Fruit fly (Drosophila melanogaster) whole organism, prepupa: ENCODE results near the gene Ptpa.
A peak's percentile ranks its signal among the peaks of the same experiment; 100 is the strongest.

Experiments used
- CG10631 ChIP-seq: fragments of 200-800 bp; sonication (Bioruptor generic); optimal IDR thresholded peaks from 2 replicates; lab custom pipeline; 2016; ENCODE audit warnings: missing biosample characterization, missing genetic modification characterization
- CG10669 ChIP-seq: fragments of 200-800 bp; sonication (Bioruptor generic); optimal IDR thresholded peaks from 3 replicates; lab custom pipeline; 2018; ENCODE audit warnings: missing biosample characterization, mild to moderate bottlenecking, missing genetic modification characterization, moderate library complexity
- CG11294 ChIP-seq: fragments of 200-800 bp; sonication (Bioruptor generic); IDR thresholded peaks from 2 replicates; pipeline ENCODE4 v1.3.6; 2022; ENCODE audit warnings: missing biosample characterization, missing genetic modification characterization
- CG11902 ChIP-seq: fragments of 200-800 bp; sonication (Bioruptor generic); optimal IDR thresholded peaks from 3 replicates; lab custom pipeline; 2016; ENCODE audit warnings: missing biosample characterization, missing genetic modification characterization
- CG15336 ChIP-seq: fragments of 200-800 bp; sonication (Bioruptor generic); IDR thresholded peaks from 2 replicates; pipeline ENCODE4 v1.3.6; 2022; ENCODE audit warnings: missing biosample characterization, missing genetic modification characterization
- CG1621 ChIP-seq: fragments of 200-800 bp; sonication (Bioruptor generic); optimal IDR thresholded peaks from 3 replicates; lab custom pipeline; 2018; ENCODE audit warnings: missing biosample characterization, mild to moderate bottlenecking, missing genetic modification characterization
- CG16779 ChIP-seq: fragments of 200-800 bp; sonication (Bioruptor generic); optimal IDR thresholded peaks from 3 replicates; lab custom pipeline; 2017; ENCODE audit warnings: missing biosample characterization, mild to moderate bottlenecking, missing genetic modification characterization
- CG3032 ChIP-seq: fragments of 200-800 bp; optimal IDR thresholded peaks from 2 replicates; lab custom pipeline; 2019; ENCODE audit warnings: missing biosample characterization, mild to moderate bottlenecking, missing genetic modification characterization, moderate library complexity
- CG32006 ChIP-seq: fragments of 200-800 bp; sonication (Bioruptor generic); optimal IDR thresholded peaks from 3 replicates; lab custom pipeline; 2017; ENCODE audit warnings: missing biosample characterization, mild to moderate bottlenecking, missing genetic modification characterization
- CG34406 ChIP-seq: fragments of 200-800 bp; sonication (Bioruptor generic); optimal IDR thresholded peaks from 3 replicates; lab custom pipeline; 2016; ENCODE audit warnings: missing biosample characterization, missing genetic modification characterization
- CG4318 ChIP-seq: fragments of 200-800 bp; sonication (Bioruptor generic); optimal IDR thresholded peaks from 3 replicates; lab custom pipeline; 2017; ENCODE audit warnings: missing biosample characterization, mild to moderate bottlenecking, missing genetic modification characterization
- CG6163 ChIP-seq: fragments of 200-800 bp; sonication (Bioruptor generic); IDR thresholded peaks from 3 replicates; pipeline ENCODE4 v1.3.6; 2022; ENCODE audit warnings: missing biosample characterization, missing genetic modification characterization
- CG6276 ChIP-seq: fragments of 200-800 bp; sonication (Bioruptor generic); optimal IDR thresholded peaks from 2 replicates; lab custom pipeline; 2017; ENCODE audit warnings: missing biosample characterization, mild to moderate bottlenecking, missing genetic modification characterization
- CG6808 ChIP-seq: fragments of 200-800 bp; sonication (Bioruptor generic); optimal IDR thresholded peaks from 3 replicates; lab custom pipeline; 2017; ENCODE audit warnings: missing biosample characterization, missing genetic modification characterization, mild to moderate bottlenecking, moderate library complexity, missing genetic modification reagents
- CG6854 ChIP-seq: fragments of 200-800 bp; sonication (Bioruptor generic); optimal IDR thresholded peaks from 2 replicates; lab custom pipeline; 2017; ENCODE audit warnings: missing biosample characterization, mild to moderate bottlenecking, missing genetic modification characterization
- CG7368 ChIP-seq: fragments of 200-800 bp; sonication (Bioruptor generic); optimal IDR thresholded peaks from 3 replicates; lab custom pipeline; 2016; ENCODE audit warnings: missing biosample characterization, missing genetic modification characterization
- CG8119 ChIP-seq: fragments of 200-800 bp; sonication (Bioruptor generic); IDR thresholded peaks from 3 replicates; pipeline ENCODE4 v1.3.6; 2022; ENCODE audit warnings: missing biosample characterization, missing genetic modification characterization
- CG8319 ChIP-seq: fragments of 200-800 bp; sonication (Bioruptor generic); optimal IDR thresholded peaks from 3 replicates; lab custom pipeline; 2016; ENCODE audit warnings: missing biosample characterization, missing genetic modification characterization
- CG8632 ChIP-seq: fragments of 200-800 bp; sonication (Bioruptor generic); optimal IDR thresholded peaks from 3 replicates; lab custom pipeline; 2016; ENCODE audit warnings: missing biosample characterization, missing genetic modification characterization
- CG9139 ChIP-seq: fragments of 200-800 bp; sonication (Bioruptor generic); optimal IDR thresholded peaks from 3 replicates; lab custom pipeline; 2017; ENCODE audit warnings: missing biosample characterization, mild to moderate bottlenecking, missing genetic modification characterization
- Eip75B ChIP-seq: fragments of 200-800 bp; sonication (Bioruptor generic); optimal IDR thresholded peaks from 3 replicates; lab custom pipeline; 2016; ENCODE audit warnings: missing biosample characterization, missing genetic modification characterization
- Eip78C ChIP-seq: fragments of 200-800 bp; sonication (Bioruptor generic); peaks from one replicate; lab custom pipeline; 2016; ENCODE audit warnings: missing biosample characterization, missing genetic modification characterization
- Eip93F ChIP-seq: fragments of 200-800 bp; sonication (Bioruptor generic); optimal IDR thresholded peaks from 2 replicates; lab custom pipeline; 2016; ENCODE audit warnings: missing biosample characterization, mild to moderate bottlenecking, missing genetic modification characterization
- Ets21C ChIP-seq: fragments of 200-800 bp; sonication (Bioruptor generic); optimal IDR thresholded peaks from 3 replicates; lab custom pipeline; 2016; ENCODE audit warnings: missing biosample characterization, missing genetic modification characterization
- Ets96B ChIP-seq: fragments of 200-800 bp; optimal IDR thresholded peaks from 2 replicates; lab custom pipeline; 2019; ENCODE audit warnings: missing biosample characterization, mild to moderate bottlenecking, missing genetic modification characterization, moderate library complexity
- Gug ChIP-seq: fragments of 200-800 bp; sonication (Bioruptor generic); IDR thresholded peaks from 2 replicates; pipeline ENCODE4 v1.3.6; 2022; ENCODE audit warnings: missing biosample characterization, missing genetic modification characterization
- Hr38 ChIP-seq: sonication (Bioruptor generic); optimal IDR thresholded peaks from 2 replicates; lab custom pipeline; 2016; ENCODE audit warnings: missing biosample characterization, missing genetic modification characterization
- Hr39 ChIP-seq: fragments of 200-800 bp; sonication (Bioruptor generic); optimal IDR thresholded peaks from 2 replicates; lab custom pipeline; 2016; ENCODE audit warnings: missing biosample characterization, missing genetic modification characterization
- Hr4 ChIP-seq: fragments of 200-800 bp; sonication (Bioruptor generic); optimal IDR thresholded peaks from 3 replicates; lab custom pipeline; 2016; ENCODE audit warnings: missing biosample characterization, missing genetic modification characterization
- Met ChIP-seq: fragments of 200-800 bp; sonication (Bioruptor generic); optimal IDR thresholded peaks from 3 replicates; lab custom pipeline; 2016; ENCODE audit warnings: missing biosample characterization, missing genetic modification characterization
- OdsH ChIP-seq: fragments of 200-800 bp; sonication (Bioruptor generic); optimal IDR thresholded peaks from 3 replicates; lab custom pipeline; 2016; ENCODE audit warnings: missing biosample characterization, missing genetic modification characterization
- Smox ChIP-seq: fragments of 200-800 bp; sonication (Bioruptor generic); optimal IDR thresholded peaks from 3 replicates; lab custom pipeline; 2016; ENCODE audit warnings: missing biosample characterization, missing genetic modification characterization
- Sox102F ChIP-seq: fragments of 200-800 bp; sonication (Bioruptor generic); optimal IDR thresholded peaks from 2 replicates; lab custom pipeline; 2016; ENCODE audit warnings: missing biosample characterization, mild to moderate bottlenecking, missing genetic modification characterization
- Sox14 ChIP-seq: fragments of 200-800 bp; sonication (Bioruptor generic); optimal IDR thresholded peaks from 3 replicates; lab custom pipeline; 2016; ENCODE audit warnings: missing biosample characterization, missing genetic modification characterization
- Sox15 ChIP-seq: fragments of 200-800 bp; sonication (Bioruptor generic); optimal IDR thresholded peaks from 3 replicates; lab custom pipeline; 2016; ENCODE audit warnings: missing biosample characterization, missing genetic modification characterization
- achi ChIP-seq: fragments of 200-800 bp; sonication (Bioruptor generic); optimal IDR thresholded peaks from 3 replicates; lab custom pipeline; 2016; ENCODE audit warnings: missing biosample characterization, missing genetic modification characterization
- acj6 ChIP-seq: fragments of 200-800 bp; sonication (Bioruptor generic); optimal IDR thresholded peaks from 3 replicates; lab custom pipeline; 2016; ENCODE audit warnings: missing biosample characterization, missing genetic modification characterization
- cyc ChIP-seq: fragments of 200-800 bp; sonication (Bioruptor generic); optimal IDR thresholded peaks from 3 replicates; lab custom pipeline; 2016; ENCODE audit warnings: missing biosample characterization, missing genetic modification characterization
- dac ChIP-seq: fragments of 200-800 bp; sonication (Bioruptor generic); optimal IDR thresholded peaks from 2 replicates; lab custom pipeline; 2017; ENCODE audit warnings: missing biosample characterization, mild to moderate bottlenecking, missing genetic modification characterization
- eg ChIP-seq: fragments of 200-800 bp; sonication (Bioruptor generic); IDR thresholded peaks from 3 replicates; pipeline ENCODE4 v1.3.6; 2022; ENCODE audit warnings: missing biosample characterization, missing genetic modification characterization
- esn ChIP-seq: fragments of 200-800 bp; sonication (Bioruptor generic); optimal IDR thresholded peaks from 2 replicates; lab custom pipeline; 2016; ENCODE audit warnings: missing biosample characterization, mild to moderate bottlenecking, missing genetic modification characterization, moderate library complexity
- fd59A ChIP-seq: fragments of 200-800 bp; sonication (Bioruptor generic); optimal IDR thresholded peaks from 2 replicates; lab custom pipeline; 2017; ENCODE audit warnings: missing biosample characterization, mild to moderate bottlenecking, missing genetic modification characterization, missing genetic modification reagents
- fd85E ChIP-seq: fragments of 200-800 bp; sonication (Bioruptor generic); optimal IDR thresholded peaks from 3 replicates; lab custom pipeline; 2016; ENCODE audit warnings: missing biosample characterization, missing genetic modification characterization
- fkh ChIP-seq: fragments of 200-800 bp; sonication (Bioruptor generic); optimal IDR thresholded peaks from 3 replicates; lab custom pipeline; 2017; ENCODE audit warnings: missing biosample characterization, mild to moderate bottlenecking, missing genetic modification characterization, moderate library complexity
- lz ChIP-seq: fragments of 200-800 bp; sonication (Bioruptor generic); optimal IDR thresholded peaks from 3 replicates; lab custom pipeline; 2016; ENCODE audit warnings: missing biosample characterization, missing genetic modification characterization
- net ChIP-seq: fragments of 200-800 bp; sonication (Bioruptor generic); optimal IDR thresholded peaks from 3 replicates; lab custom pipeline; 2016; ENCODE audit warnings: missing biosample characterization, missing genetic modification characterization
- pdm3 ChIP-seq: fragments of 200-800 bp; sonication (Bioruptor generic); optimal IDR thresholded peaks from 3 replicates; lab custom pipeline; 2016; ENCODE audit warnings: missing biosample characterization, missing genetic modification characterization
- salr ChIP-seq, 2 experiments: fragments of 200-800 bp; sonication (Bioruptor generic); optimal IDR thresholded peaks; 3 replicates each; lab custom pipeline; 2016 to 2018; ENCODE audit warnings: missing biosample characterization in 2 of 2, missing genetic modification characterization in 2 of 2, mild to moderate bottlenecking in 1 of 2
- spab ChIP-seq: fragments of 200-800 bp; sonication (Bioruptor generic); optimal IDR thresholded peaks from 2 replicates; lab custom pipeline; 2017; ENCODE audit warnings: missing biosample characterization, mild to moderate bottlenecking, missing genetic modification characterization, missing genetic modification reagents
- ss ChIP-seq, 2 experiments: fragments of 200-800 bp; sonication (Bioruptor generic); optimal IDR thresholded peaks; 2 replicates in 1 of 2; 3 replicates in 1 of 2; lab custom pipeline; 2017 to 2018; ENCODE audit warnings: mild to moderate bottlenecking in 2 of 2, missing biosample characterization in 2 of 2, missing genetic modification characterization in 2 of 2, moderate library complexity in 1 of 2
- svp ChIP-seq: fragments of 200-800 bp; sonication (Bioruptor generic); peaks from one replicate; lab custom pipeline; 2016; ENCODE audit warnings: missing biosample characterization, missing genetic modification characterization
- topi ChIP-seq: fragments of 200-800 bp; sonication (Bioruptor generic); optimal IDR thresholded peaks from 3 replicates; lab custom pipeline; 2016; ENCODE audit warnings: missing biosample characterization, missing genetic modification characterization
- vri ChIP-seq: fragments of 200-800 bp; sonication (Bioruptor generic); optimal IDR thresholded peaks from 3 replicates; lab custom pipeline; 2016; ENCODE audit warnings: missing biosample characterization, mild to moderate bottlenecking, missing genetic modification characterization

Ptpa gene

DNA sequence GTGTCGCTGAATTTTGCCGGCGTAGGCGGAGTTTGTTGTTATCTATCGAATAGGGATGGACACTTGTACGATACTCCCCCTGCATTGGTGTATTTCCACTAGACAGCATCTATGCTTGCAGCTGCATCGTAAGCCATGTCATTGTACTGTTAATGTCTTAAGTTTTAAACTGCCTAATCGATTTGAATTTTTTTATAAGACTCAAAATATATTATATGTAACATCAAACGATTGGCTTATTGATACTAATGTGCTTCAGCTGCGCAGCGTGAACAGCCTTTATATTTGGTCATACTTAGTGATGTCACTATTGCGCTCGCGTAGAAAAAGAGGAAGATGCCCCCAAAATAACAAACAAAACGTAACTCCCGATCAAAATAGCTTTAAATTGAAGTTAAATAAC, at the start of gene Ptpa, which contains the start of gene CG9662:
Gene Ptpa, plus strand, starts transcription at position 319 of the 403 bp plus-strand sequence.
Gene CG9662, minus strand, starts transcription at position 54 of the 403 bp plus-strand sequence.
- TF ChIP-seq fd85E (GFP tag; lab: Kevin White, UChicago): no peak
- peak; percentile 25 for TF ChIP-seq fd59A
- peak; percentile 42; the same call in 1 of the 3 replicates for TF ChIP-seq CG8119 (GFP tag; lab: Robert Waterston, UW)
- no peak for TF ChIP-seq CG6854 (GFP tag; lab: Kevin White, UChicago)
- TF ChIP-seq net: peak; percentile 37
- TF ChIP-seq acj6 (GFP tag; lab: Kevin White, UChicago): peak; percentile 73
- TF ChIP-seq dac (GFP tag; lab: Kevin White, UChicago): peak; percentile 60
- peak; percentile 58 for TF ChIP-seq Ets96B (tag; lab: Kevin White, UChicago)
- peak; percentile 61 for TF ChIP-seq Sox102F (GFP tag; lab: Kevin White, UChicago)
- peak; percentile 89 for TF ChIP-seq svp (GFP tag; lab: Kevin White, UChicago)
- TF ChIP-seq CG3032: peak; percentile 76
- peak; percentile 72 for TF ChIP-seq CG4318
- TF ChIP-seq spab (GFP tag; lab: Kevin White, UChicago): peak; percentile 15
- peak; percentile 72 for TF ChIP-seq fkh (GFP tag; lab: Kevin White, UChicago)
- peak; percentile 80 for TF ChIP-seq pdm3
- peak; percentile 44 for TF ChIP-seq Met
- TF ChIP-seq salr (GFP tag; optimal IDR thresholded peaks at IDR 0.05; lab: Kevin White, UChicago): peak; percentile 29 to 50
- no peak for TF ChIP-seq vri (GFP tag; lab: Kevin White, UChicago)
- TF ChIP-seq CG10631: peak; percentile 83
- peak; percentile 72 for TF ChIP-seq Smox (GFP tag; lab: Kevin White, UChicago)
- peak; percentile 19 for TF ChIP-seq CG8632 (GFP tag; lab: Kevin White, UChicago)
- TF ChIP-seq CG10669 (GFP tag; lab: Kevin White, UChicago): peak; percentile 45
- TF ChIP-seq CG1621 (tag; lab: Kevin White, UChicago): peak; percentile 36
- TF ChIP-seq CG7368 (GFP tag; lab: Kevin White, UChicago): no peak
- peak; percentile 74 for TF ChIP-seq CG11902 (GFP tag; lab: Kevin White, UChicago)
- TF ChIP-seq achi: peak; percentile 61
- TF ChIP-seq eg: peak; percentile 61; the same call in 1 of the 3 replicates
- TF ChIP-seq CG8319 (GFP tag; lab: Kevin White, UChicago): peak; percentile 34
- no peak for TF ChIP-seq CG6276 (GFP tag; lab: Kevin White, UChicago)
- TF ChIP-seq ss (GFP tag; optimal IDR thresholded peaks at IDR 0.05; lab: Kevin White, UChicago): peak in 1 of 2 experiments; percentile 9
- TF ChIP-seq Hr39 (GFP tag; lab: Kevin White, UChicago): peak; percentile 90
- peak; percentile 77 for TF ChIP-seq OdsH (GFP tag; lab: Kevin White, UChicago)
- TF ChIP-seq esn (GFP tag; lab: Kevin White, UChicago): peak; percentile 82
- no peak for TF ChIP-seq Hr38 (GFP tag; lab: Kevin White, UChicago)
- TF ChIP-seq Eip78C (GFP tag; lab: Kevin White, UChicago): peak; percentile 82
- TF ChIP-seq CG32006 (GFP tag; lab: Kevin White, UChicago): peak; percentile 77
- TF ChIP-seq Eip93F (GFP tag; lab: Kevin White, UChicago): no peak
- peak; percentile 73 for TF ChIP-seq topi (GFP tag; lab: Kevin White, UChicago)
- no peak for TF ChIP-seq CG9139 (GFP tag; lab: Kevin White, UChicago)
- TF ChIP-seq CG6808 (GFP tag; lab: Kevin White, UChicago): no peak
- TF ChIP-seq CG6163: peak; percentile 71; the same call in 2 of the 3 replicates
- peak; percentile 89 for TF ChIP-seq cyc (GFP tag; lab: Kevin White, UChicago)
- peak; percentile 52 for TF ChIP-seq CG34406 (GFP tag; lab: Kevin White, UChicago)
- TF ChIP-seq CG15336 (GFP tag; lab: Robert Waterston, UW): peak; percentile 59
- peak; percentile 60; the same call in 1 of the 2 replicates for TF ChIP-seq CG11294 (GFP tag; lab: Robert Waterston, UW)
- TF ChIP-seq Ets21C: peak; percentile 76
- TF ChIP-seq Eip75B (GFP tag; lab: Kevin White, UChicago): peak; percentile 65
- no peak for TF ChIP-seq CG16779 (tag; lab: Kevin White, UChicago)
- TF ChIP-seq Sox14: peak; percentile 78
- peak; percentile 78 for TF ChIP-seq Sox15 (GFP tag; lab: Kevin White, UChicago)
- peak; percentile 67 for TF ChIP-seq Gug
- TF ChIP-seq Hr4 (GFP tag; lab: Kevin White, UChicago): peak; percentile 79
- peak; percentile 82 for TF ChIP-seq lz (GFP tag; lab: Kevin White, UChicago)
